Worm (Caenorhabditis elegans) whole organism, L4 larva: ENCODE measurements around the gene C26B2.7.

Source experiments
- D1046.2 ChIP-seq: fragments of 200-800 bp; sonication (Bioruptor generic); IDR thresholded peaks from 2 replicates; pipeline ENCODE4 v1.3.6; 2022; ENCODE audit warnings: missing genetic modification characterization, missing compliant biosample characterization
- F26F4.8 ChIP-seq: fragments of 200-800 bp; sonication (Bioruptor generic); conservative IDR thresholded peaks from 2 replicates; pipeline ENCODE4 v1.3.6; 2022; ENCODE audit warnings: missing genetic modification characterization, missing compliant biosample characterization
- F37D6.2 ChIP-seq: sonication (generic microtip); optimal IDR thresholded peaks from 2 replicates; lab custom pipeline; 2016; ENCODE audit warnings: mild to moderate bottlenecking, missing genetic modification characterization, missing compliant biosample characterization
- F44E2.7 ChIP-seq: fragments of 200-800 bp; sonication (Bioruptor generic); IDR thresholded peaks from 2 replicates; pipeline ENCODE4 v2.1.2; 2022; ENCODE audit warnings: missing genetic modification characterization, missing compliant biosample characterization
- F49E8.2 ChIP-seq: sonication (generic microtip); optimal IDR thresholded peaks from 2 replicates; lab custom pipeline; 2016; ENCODE audit warnings: missing compliant biosample characterization, mild to moderate bottlenecking, missing genetic modification characterization, borderline replicate concordance
- T20F7.1 ChIP-seq: fragments of 200-800 bp; sonication (Bioruptor generic); optimal IDR thresholded peaks from 2 replicates; lab custom pipeline; 2018; ENCODE audit warnings: mild to moderate bottlenecking, missing genetic modification characterization, missing compliant biosample characterization
- Y75B8A.6 ChIP-seq: fragments of 200-800 bp; sonication (Bioruptor generic); IDR thresholded peaks from 2 replicates; pipeline ENCODE4 v1.3.6; 2022; ENCODE audit warnings: missing genetic modification reagents, missing genetic modification characterization, missing compliant biosample characterization
- ZK337.2 ChIP-seq: fragments of 200-800 bp; sonication (Bioruptor generic); IDR thresholded peaks from 2 replicates; pipeline ENCODE4 v1.3.6; 2022; ENCODE audit warnings: missing genetic modification reagents, missing genetic modification characterization, missing compliant biosample characterization
- ZK546.5 ChIP-seq, 2 experiments: sonication (generic microtip); optimal IDR thresholded peaks; 2 replicates each; lab custom pipeline; 2017; ENCODE audit warnings: missing biosample characterization in 2 of 2, missing genetic modification characterization in 2 of 2
- aha-1 ChIP-seq: fragments of 150-350 bp; peaks from one replicate; lab custom pipeline; 2014; ENCODE audit warnings: missing biosample characterization, missing genetic modification characterization
- aly-2 ChIP-seq: sonication (generic microtip); optimal IDR thresholded peaks from 2 replicates; lab custom pipeline; 2018; ENCODE audit warnings: missing biosample characterization, missing genetic modification characterization
- ceh-44 ChIP-seq: fragments of 200-800 bp; sonication (Bioruptor generic); IDR thresholded peaks from 2 replicates; pipeline ENCODE4 v1.3.6; 2022; ENCODE audit warnings: missing genetic modification reagents, missing genetic modification characterization, missing compliant biosample characterization
- ceh-62 ChIP-seq: sonication (generic microtip); optimal IDR thresholded peaks from 2 replicates; lab custom pipeline; 2017; ENCODE audit warnings: missing biosample characterization, missing genetic modification characterization
- ceh-82 ChIP-seq: sonication (generic microtip); optimal IDR thresholded peaks from 2 replicates; lab custom pipeline; 2017; ENCODE audit warnings: missing biosample characterization, missing genetic modification characterization
- daf-19 ChIP-seq: fragments of 200-800 bp; sonication (Bioruptor generic); conservative IDR thresholded peaks from 2 replicates; pipeline ENCODE4 v1.3.6; 2022; ENCODE audit warnings: missing genetic modification characterization, missing compliant biosample characterization
- dmd-6 ChIP-seq: fragments of 200-800 bp; sonication (Bioruptor generic); IDR thresholded peaks from 2 replicates; pipeline ENCODE4 v1.3.6; 2022; ENCODE audit warnings: missing genetic modification reagents, missing genetic modification characterization, missing compliant biosample characterization
- dmd-9 ChIP-seq: fragments of 200-800 bp; sonication (Bioruptor generic); IDR thresholded peaks from 2 replicates; pipeline ENCODE4 v1.3.6; 2022; ENCODE audit warnings: missing genetic modification reagents, missing genetic modification characterization, missing compliant biosample characterization
- dpl-1 ChIP-seq: fragments of 150-350 bp; optimal IDR thresholded peaks from 2 replicates; lab custom pipeline; 2014; ENCODE audit warnings: missing biosample characterization, missing genetic modification reagents, missing genetic modification characterization
- duxl-1 ChIP-seq: sonication (generic microtip); optimal IDR thresholded peaks from 2 replicates; lab custom pipeline; 2016; ENCODE audit warnings: mild to moderate bottlenecking, missing genetic modification characterization, moderate library complexity, missing compliant biosample characterization; ENCODE audit not compliant: poor library complexity
- fkh-10 ChIP-seq: fragments of 150-350 bp; optimal IDR thresholded peaks from 2 replicates; lab custom pipeline; 2014; ENCODE audit warnings: missing biosample characterization, missing genetic modification reagents, missing genetic modification characterization
- fos-1 ChIP-seq: fragments of 150-350 bp; optimal IDR thresholded peaks from 2 replicates; lab custom pipeline; 2014; ENCODE audit warnings: missing biosample characterization, missing genetic modification characterization
- hlh-30 ChIP-seq: sonication (generic microtip); optimal IDR thresholded peaks from 2 replicates; lab custom pipeline; 2017; ENCODE audit warnings: antibody characterized with exemption, mild to moderate bottlenecking, missing genetic modification characterization, missing compliant biosample characterization; ENCODE audit not compliant: insufficient read depth
- hmg-1.1 ChIP-seq: fragments of 200-800 bp; sonication (Bioruptor generic); IDR thresholded peaks from 2 replicates; pipeline ENCODE4 v1.3.6; 2022; ENCODE audit warnings: missing genetic modification reagents, missing genetic modification characterization, missing compliant biosample characterization
- lin-1 ChIP-seq: fragments of 200-800 bp; sonication (Bioruptor generic); IDR thresholded peaks from 2 replicates; pipeline ENCODE4 v1.3.6; 2022; ENCODE audit warnings: missing genetic modification reagents, missing genetic modification characterization, missing compliant biosample characterization
- lin-13 ChIP-seq: fragments of 150-350 bp; optimal IDR thresholded peaks from 2 replicates; lab custom pipeline; 2014; ENCODE audit warnings: missing biosample characterization, missing genetic modification reagents, missing genetic modification characterization
- lin-15B ChIP-seq: fragments of 150-350 bp; sonication (generic microtip); optimal IDR thresholded peaks from 3 replicates; lab custom pipeline; 2014; ENCODE audit warnings: missing biosample characterization, missing genetic modification characterization
- lir-3 ChIP-seq: sonication (generic microtip); optimal IDR thresholded peaks from 2 replicates; lab custom pipeline; 2016; ENCODE audit warnings: mild to moderate bottlenecking, missing genetic modification characterization, missing compliant biosample characterization
- madf-5 ChIP-seq, 2 experiments: fragments of 200-800 bp; sonication (Bioruptor generic); IDR thresholded peaks; 2 replicates each; pipeline ENCODE4 v1.3.6; 2022; ENCODE audit warnings: missing compliant biosample characterization in 2 of 2, missing genetic modification characterization in 2 of 2
- madf-9 ChIP-seq: fragments of 200-800 bp; sonication (Bioruptor generic); conservative IDR thresholded peaks from 2 replicates; pipeline ENCODE4 v1.3.6; 2022; ENCODE audit warnings: missing genetic modification reagents, missing genetic modification characterization, missing compliant biosample characterization
- mes-2 ChIP-seq: sonication (generic microtip); optimal IDR thresholded peaks from 2 replicates; lab custom pipeline; 2016; ENCODE audit warnings: missing genotype, mild to moderate bottlenecking, missing genetic modification characterization, missing compliant biosample characterization; ENCODE audit not compliant: poor library complexity, severe bottlenecking
- nhr-102 ChIP-seq: sonication (generic microtip); optimal IDR thresholded peaks from 2 replicates; lab custom pipeline; 2016; ENCODE audit warnings: mild to moderate bottlenecking, missing genetic modification characterization, moderate library complexity, missing compliant biosample characterization
- nhr-11 ChIP-seq: fragments of 150-350 bp; optimal IDR thresholded peaks from 2 replicates; lab custom pipeline; 2014; ENCODE audit warnings: missing biosample characterization, missing genetic modification characterization
- nhr-111 ChIP-seq: fragments of 200-800 bp; sonication (Bioruptor generic); optimal IDR thresholded peaks from 2 replicates; lab custom pipeline; 2018; ENCODE audit warnings: mild to moderate bottlenecking, missing genetic modification characterization, missing compliant biosample characterization
- nhr-25 ChIP-seq: sonication (generic microtip); optimal IDR thresholded peaks from 2 replicates; lab custom pipeline; 2017; ENCODE audit warnings: missing genetic modification characterization, mild to moderate bottlenecking, missing compliant biosample characterization, antibody characterized with exemption, moderate library complexity, borderline replicate concordance; ENCODE audit not compliant: insufficient read depth
- nhr-28 ChIP-seq: fragments of 150-350 bp; optimal IDR thresholded peaks from 2 replicates; lab custom pipeline; 2014; ENCODE audit warnings: missing biosample characterization, missing genetic modification characterization
- nhr-41 ChIP-seq: fragments of 200-800 bp; sonication (Bioruptor generic); IDR thresholded peaks from 2 replicates; pipeline ENCODE4 v1.3.6; 2022; ENCODE audit warnings: missing genetic modification reagents, missing genetic modification characterization, missing compliant biosample characterization
- nhr-42 ChIP-seq: fragments of 200-800 bp; sonication (Bioruptor generic); IDR thresholded peaks from 2 replicates; pipeline ENCODE4 v1.3.6; 2022; ENCODE audit warnings: missing genetic modification characterization, missing compliant biosample characterization
- nhr-77 ChIP-seq: fragments of 150-350 bp; optimal IDR thresholded peaks from 2 replicates; lab custom pipeline; 2014; ENCODE audit warnings: missing biosample characterization, missing genetic modification characterization
- pha-4 ChIP-seq, 2 experiments: fragments of 150-350 bp in 1 of 2; fragments of 200-800 bp in 1 of 2; sonication (Bioruptor generic) in 1 of 2; IDR thresholded peaks in 1 of 2; optimal IDR thresholded peaks in 1 of 2; 2 replicates each; pipeline versions ENCODE4 v1.3.6 to Lab custom; 2014 to 2022; ENCODE audit warnings: missing genetic modification characterization in 2 of 2, missing genetic modification reagents in 2 of 2, missing biosample characterization in 1 of 2, missing compliant biosample characterization in 1 of 2
- php-3 ChIP-seq: fragments of 200-800 bp; sonication (Bioruptor generic); IDR thresholded peaks from 2 replicates; pipeline ENCODE4 v1.3.6; 2022; ENCODE audit warnings: missing genetic modification reagents, missing genetic modification characterization, missing compliant biosample characterization
- spr-3 ChIP-seq: fragments of 200-800 bp; sonication (Bioruptor generic); optimal IDR thresholded peaks from 2 replicates; lab custom pipeline; 2018; ENCODE audit warnings: mild to moderate bottlenecking, missing genetic modification characterization, missing compliant biosample characterization
- tag-97 ChIP-seq: fragments of 200-800 bp; sonication (Bioruptor generic); IDR thresholded peaks from 2 replicates; pipeline ENCODE4 v1.3.6; 2022; ENCODE audit warnings: missing genetic modification characterization, missing compliant biosample characterization
- unc-130 ChIP-seq: sonication (generic microtip); optimal IDR thresholded peaks from 2 replicates; lab custom pipeline; 2016; ENCODE audit warnings: missing genetic modification reagents, missing genetic modification characterization, missing compliant biosample characterization
- unc-62 ChIP-seq, 3 experiments: fragments of 150-350 bp in 1 of 3; sonication (generic microtip); optimal IDR thresholded peaks in 2 of 3; peaks in 1 of 3; 1 replicate in 1 of 3; 2 replicates in 2 of 3; lab custom pipeline; 2014 to 2017; ENCODE audit warnings: missing biosample characterization in 3 of 3, missing genetic modification characterization in 3 of 3, missing genetic modification reagents in 3 of 3, missing genotype in 1 of 3
- vab-7 ChIP-seq: fragments of 200-800 bp; sonication (Bioruptor generic); IDR thresholded peaks from 2 replicates; pipeline ENCODE4 v1.3.6; 2022; ENCODE audit warnings: missing genetic modification reagents, missing genetic modification characterization, missing compliant biosample characterization
- zag-1 ChIP-seq: fragments of 150-350 bp; optimal IDR thresholded peaks from 2 replicates; lab custom pipeline; 2014; ENCODE audit warnings: missing biosample characterization, missing genetic modification characterization
- ztf-11 ChIP-seq: fragments of 150-350 bp; optimal IDR thresholded peaks from 2 replicates; lab custom pipeline; 2014; ENCODE audit warnings: missing biosample characterization, missing genetic modification characterization
- ztf-7 ChIP-seq: fragments of 150-350 bp; optimal IDR thresholded peaks from 2 replicates; lab custom pipeline; 2014; ENCODE audit warnings: missing biosample characterization, missing genetic modification characterization

C26B2.7 gene

ce11 chrIV:8027293-8027866 is 11.3 kb downstream of the C26B2.7 start:
- TF ChIP-seq nhr-25 (tag; lab: Kevin White, UChicago) (peak; percentile 33), nhr-77 (tag; lab: Kevin White, UChicago) (no peak), mes-2 (tag; lab: Kevin White, UChicago) (no peak), aha-1 (tag; lab: Kevin White, UChicago) (peak; percentile 19), tag-97 (GFP tag; lab: Robert Waterston, UW) (no peak), F44E2.7 (GFP tag; lab: Robert Waterston, UW) (no peak), lir-3 (tag; lab: Kevin White, UChicago) (no peak), unc-62 (GFP tag; optimal IDR thresholded peaks at IDR 0.05 in 1 of 2; lab: Kevin White, UChicago) (peak in 1 of 2 experiments; percentile 96), unc-62 (tag; optimal IDR thresholded peaks at IDR 0.05; lab: Kevin White, UChicago) (no peak), nhr-28 (peak; percentile 40)

- TF ChIP-seq daf-19 (GFP tag; lab: Robert Waterston, UW) = no peak
- TF ChIP-seq madf-9 = no peak
- TF ChIP-seq lin-1 = no peak
- no peak for TF ChIP-seq pha-4 (GFP tag; IDR thresholded peaks at IDR 0.05; lab: Robert Waterston, UW)
- TF ChIP-seq pha-4 (tag; optimal IDR thresholded peaks at IDR 0.05; lab: Kevin White, UChicago) = no peak
- TF ChIP-seq nhr-42 (GFP tag; lab: Robert Waterston, UW) = no peak
- TF ChIP-seq ceh-62 (tag; lab: Kevin White, UChicago) = no peak
- TF ChIP-seq php-3 (GFP tag; lab: Robert Waterston, UW) = no peak
- no peak for TF ChIP-seq ZK337.2 (GFP tag; lab: Robert Waterston, UW)
- TF ChIP-seq lin-13 (GFP tag; lab: Kevin White, UChicago) = no peak
- TF ChIP-seq dpl-1 (GFP tag; lab: Kevin White, UChicago) = peak; percentile 29
- no peak for TF ChIP-seq ceh-44
- no peak for TF ChIP-seq ztf-7 (tag; lab: Kevin White, UChicago)
- no peak for TF ChIP-seq madf-5 (GFP tag; IDR thresholded peaks at IDR 0.05; lab: Robert Waterston, UW)
- TF ChIP-seq hlh-30 (tag; lab: Kevin White, UChicago) = peak; percentile 78
- TF ChIP-seq aly-2 (tag; lab: Kevin White, UChicago) = no peak
- no peak for TF ChIP-seq nhr-111
- peak; percentile 20 for TF ChIP-seq nhr-25 (tag; lab: Kevin White, UChicago)
- no peak for TF ChIP-seq F26F4.8 (GFP tag; lab: Robert Waterston, UW)
- TF ChIP-seq D1046.2 (GFP tag; lab: Robert Waterston, UW) = no peak
- TF ChIP-seq F49E8.2 (tag; lab: Kevin White, UChicago) = no peak
- TF ChIP-seq ztf-11 (tag; lab: Kevin White, UChicago) = no peak
- no peak for TF ChIP-seq vab-7 (GFP tag; lab: Robert Waterston, UW)
- TF ChIP-seq fkh-10 (GFP tag; lab: Kevin White, UChicago) = no peak
- TF ChIP-seq nhr-41 (GFP tag; lab: Robert Waterston, UW) = no peak
- TF ChIP-seq ceh-82 (tag; lab: Kevin White, UChicago) = no peak
- no peak for TF ChIP-seq lin-15B
- no peak for TF ChIP-seq hmg-1.1
- TF ChIP-seq dmd-6 (GFP tag; lab: Robert Waterston, UW) = peak; percentile 83
- no peak for TF ChIP-seq spr-3 (GFP tag; lab: Kevin White, UChicago)
- TF ChIP-seq zag-1 (tag; lab: Kevin White, UChicago) = no peak
- TF ChIP-seq fos-1 = no peak
- TF ChIP-seq nhr-77 (tag; lab: Kevin White, UChicago) = peak; percentile 37
- TF ChIP-seq ZK546.5 (tag; optimal IDR thresholded peaks at IDR 0.05; lab: Kevin White, UChicago) = no peak
- no peak for TF ChIP-seq Y75B8A.6 (GFP tag; lab: Robert Waterston, UW)
- no peak for TF ChIP-seq dmd-9
- TF ChIP-seq T20F7.1 (GFP tag; lab: Kevin White, UChicago) = no peak
- no peak for TF ChIP-seq F37D6.2 (tag; lab: Kevin White, UChicago)
- TF ChIP-seq nhr-11 (tag; lab: Kevin White, UChicago) = no peak
- peak; percentile 19 for TF ChIP-seq nhr-102 (tag; lab: Kevin White, UChicago)
- no peak for TF ChIP-seq unc-130 (GFP tag; lab: Kevin White, UChicago)
- TF ChIP-seq duxl-1 (tag; lab: Kevin White, UChicago) = no peak
- no peak for TF ChIP-seq lir-3 (tag; lab: Kevin White, UChicago)
Measured at ce11 chrIV:8028372-8028771, 12.3 kb downstream of the C26B2.7 start.
